Fruit fly (Drosophila melanogaster): ENCODE measurements around the gene Glyp.

Gene Glyp

DNA sequence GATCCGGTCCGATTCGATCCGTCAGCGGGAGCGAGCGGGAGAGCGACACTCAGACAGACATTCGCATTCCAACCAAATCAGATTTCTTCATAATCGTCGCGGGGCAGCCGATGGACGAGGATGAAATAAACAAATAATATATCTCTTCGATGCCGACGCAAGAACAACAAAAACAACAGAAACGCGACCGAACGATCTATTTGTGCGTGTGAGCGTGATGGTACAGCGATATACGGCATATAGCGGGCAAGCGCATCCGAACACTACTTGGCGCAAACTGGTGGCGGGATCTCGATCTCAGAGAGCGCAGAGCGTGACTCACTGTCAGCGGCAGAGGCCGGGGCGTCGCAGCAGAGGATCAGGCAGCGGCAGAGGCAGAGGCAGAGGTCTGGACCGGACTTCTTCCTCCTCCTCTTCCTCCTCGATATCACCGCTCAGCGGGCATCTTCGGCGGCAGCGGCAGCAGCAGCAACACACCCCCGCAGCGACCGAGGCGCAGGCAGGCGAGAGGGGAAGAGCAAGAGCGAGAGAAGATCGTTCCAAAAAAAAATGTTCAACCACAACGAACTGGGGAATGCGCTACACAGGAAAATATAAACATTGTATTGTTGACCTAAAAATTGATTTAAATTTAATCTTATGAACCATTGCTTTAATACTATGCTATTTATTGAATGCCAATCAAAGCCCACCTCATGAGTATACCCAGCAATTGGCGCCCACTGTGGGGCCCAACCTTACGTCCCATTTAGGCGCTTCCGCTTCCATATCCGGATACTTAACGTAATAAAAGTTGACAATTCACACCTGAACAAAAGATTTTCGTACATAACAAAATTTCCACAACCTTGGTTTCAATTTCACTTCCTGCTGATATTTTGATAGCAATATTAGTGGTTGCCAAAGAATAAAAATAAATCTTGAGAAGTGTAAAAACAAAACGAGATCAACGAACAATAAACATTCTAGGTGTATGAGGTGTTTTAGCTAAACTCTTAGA is 30.9 kb downstream of the Glyp start:
- TF ChIP-seq CG8478 (optimal IDR thresholded peaks at IDR 0.05) (no peak), CTCF (optimal IDR thresholded peaks at IDR 0.05) (no peak)

DNA sequence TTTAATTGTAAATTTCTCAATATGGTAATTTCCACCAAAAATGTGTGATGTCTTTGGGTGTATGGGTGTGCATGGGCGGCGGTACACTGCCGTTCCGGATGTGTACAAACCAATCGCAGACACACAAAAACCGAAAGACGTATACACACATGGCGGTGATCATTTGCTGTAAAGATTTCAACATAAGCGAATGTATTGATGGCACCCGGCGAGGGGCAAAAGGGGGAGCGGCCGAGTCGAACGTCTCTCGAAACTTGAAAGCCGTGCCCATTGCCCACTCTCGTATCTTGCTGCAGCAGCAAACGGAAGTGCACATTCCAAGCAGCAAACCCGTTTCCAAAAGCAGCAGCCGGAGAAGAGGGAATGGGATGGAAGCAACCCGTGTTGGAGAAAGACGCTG is 31.7 kb downstream of the Glyp start:
- TF ChIP-seq CG8478 (optimal IDR thresholded peaks at IDR 0.05) (no peak), CTCF (optimal IDR thresholded peaks at IDR 0.05) (no peak)

DNA sequence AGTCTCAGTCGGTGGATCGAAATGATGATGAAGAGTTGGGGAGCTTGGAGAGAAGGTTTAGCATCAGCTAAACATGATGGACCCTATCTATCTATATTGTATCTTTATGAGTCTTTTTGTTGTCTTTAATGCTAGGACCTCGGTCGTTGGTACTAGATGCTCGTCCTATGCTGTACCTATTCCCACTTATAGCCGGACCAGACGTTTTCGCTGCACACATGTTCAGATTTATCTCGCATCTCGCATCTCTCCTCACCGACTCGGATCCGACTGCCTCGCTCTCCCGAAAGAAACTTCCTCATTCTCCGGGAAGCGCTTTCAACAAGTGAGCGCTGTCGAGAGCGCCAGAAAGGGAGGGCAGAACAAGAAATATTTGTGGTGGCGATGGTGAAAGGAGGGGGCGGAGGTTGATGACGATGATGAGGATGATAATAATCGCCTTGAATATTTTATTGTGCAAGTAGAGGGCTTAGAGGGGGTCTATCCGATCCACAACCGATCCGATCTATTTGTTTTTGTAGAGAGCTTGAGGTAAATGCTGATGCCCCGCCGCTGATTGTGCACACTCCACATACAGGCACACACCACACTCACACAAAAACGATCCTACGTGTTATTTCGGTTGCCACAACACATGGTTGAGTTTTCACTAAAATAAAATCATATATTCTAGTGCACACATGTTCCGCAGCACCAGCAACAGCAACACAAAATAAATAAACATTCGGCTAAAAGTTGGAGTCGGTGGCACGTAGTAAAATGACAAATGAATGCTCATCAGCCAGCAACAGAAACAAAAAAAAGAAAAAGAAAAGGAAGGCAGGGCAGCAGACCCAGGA is 32.3 kb downstream of the Glyp start:
- no peak for TF ChIP-seq CTCF (optimal IDR thresholded peaks at IDR 0.05)
- TF ChIP-seq CG8478 (optimal IDR thresholded peaks at IDR 0.05) = no peak

DNA sequence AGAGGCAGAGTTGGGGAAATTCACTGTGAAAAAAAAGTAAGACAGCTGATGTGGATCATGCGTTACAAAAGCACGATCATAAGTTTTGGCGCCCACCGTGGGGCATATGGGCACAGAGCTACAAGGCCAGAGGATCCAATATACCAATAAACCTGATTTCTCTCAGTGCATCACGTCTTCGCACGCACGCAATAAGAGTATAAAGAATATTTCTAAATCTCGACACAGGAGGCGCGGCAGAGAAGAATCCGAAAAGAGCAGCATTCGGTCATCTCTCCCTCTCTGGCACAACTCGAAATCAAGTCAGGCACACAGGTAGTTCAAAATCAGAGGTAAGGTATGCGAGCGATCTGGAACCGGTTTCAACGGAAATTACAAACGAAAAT is 32.9 kb downstream of the Glyp start:
- no peak for TF ChIP-seq CTCF (optimal IDR thresholded peaks at IDR 0.05)
- no peak for TF ChIP-seq CG8478 (optimal IDR thresholded peaks at IDR 0.05)

DNA sequence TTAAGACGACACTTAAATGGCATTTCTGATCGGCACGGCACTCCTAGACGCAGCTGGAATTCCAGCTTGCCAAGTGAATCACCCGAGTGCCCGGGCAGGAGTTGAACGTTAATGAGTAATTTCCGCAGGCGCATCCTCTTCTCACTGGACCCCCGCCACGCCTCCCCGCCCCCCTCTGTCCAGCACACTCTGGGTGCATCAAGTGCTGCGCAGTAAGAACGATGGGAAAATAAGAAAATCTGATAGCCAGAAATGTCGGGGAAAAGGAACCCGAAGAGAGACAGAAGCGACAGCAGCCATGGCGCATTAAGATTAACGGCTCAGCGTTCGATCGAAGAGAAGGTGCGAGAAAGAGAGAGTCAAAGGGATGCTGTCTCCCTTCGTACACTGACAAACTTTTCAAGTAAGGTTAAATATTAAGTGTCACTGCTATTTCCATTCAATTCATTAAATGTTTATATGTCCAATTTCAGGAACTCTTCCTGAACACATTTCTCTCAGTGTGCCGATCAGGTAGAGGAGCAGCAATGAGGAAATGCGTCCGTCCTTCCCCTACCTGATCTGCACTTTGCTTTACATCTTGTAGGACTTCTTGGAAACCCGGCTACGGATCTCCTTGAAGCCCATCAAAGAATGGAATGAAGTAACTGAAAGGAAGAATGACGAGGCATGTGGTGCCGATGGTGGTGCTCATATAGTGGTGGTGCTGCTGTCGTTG is 34.1 kb downstream of the Glyp start:
- TF ChIP-seq CG8478 (optimal IDR thresholded peaks at IDR 0.05) = no peak
- TF ChIP-seq CTCF (optimal IDR thresholded peaks at IDR 0.05) = no peak

DNA sequence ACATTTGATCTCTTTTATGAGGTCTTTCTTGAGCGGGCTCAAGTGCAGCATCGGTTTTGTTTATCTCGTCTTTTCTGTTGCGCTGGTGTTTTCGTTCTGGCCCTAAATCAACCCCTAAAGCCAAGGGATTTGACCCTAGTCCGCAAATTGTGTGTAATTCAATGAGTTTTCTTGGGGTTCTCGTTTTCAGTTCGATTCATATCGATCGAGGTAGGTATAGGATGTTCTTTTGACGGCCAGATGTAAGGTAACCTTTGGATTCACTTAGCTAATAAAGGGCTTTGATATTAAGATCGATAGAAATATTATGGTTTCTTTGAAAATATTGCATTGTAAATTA is 34.6 kb downstream of the Glyp start:
- no peak for TF ChIP-seq CTCF (optimal IDR thresholded peaks at IDR 0.05)
- TF ChIP-seq CG8478 (optimal IDR thresholded peaks at IDR 0.05) = no peak

dm6 chr2L:2165864-2166263 is 35.3 kb downstream of the Glyp start:
- TF ChIP-seq CG8478 (optimal IDR thresholded peaks at IDR 0.05) (no peak), CTCF (optimal IDR thresholded peaks at IDR 0.05) (no peak)

dm6 chr2L:2166958-2167707 is 36.5 kb downstream of the Glyp start:
- no peak for TF ChIP-seq CG8478 (optimal IDR thresholded peaks at IDR 0.05)
- no peak for TF ChIP-seq CTCF (optimal IDR thresholded peaks at IDR 0.05)

dm6 chr2L:2168184-2168893 is 37.7 kb downstream of the Glyp start:
- TF ChIP-seq CTCF (optimal IDR thresholded peaks at IDR 0.05) (no peak), CG8478 (optimal IDR thresholded peaks at IDR 0.05) (no peak)

DNA sequence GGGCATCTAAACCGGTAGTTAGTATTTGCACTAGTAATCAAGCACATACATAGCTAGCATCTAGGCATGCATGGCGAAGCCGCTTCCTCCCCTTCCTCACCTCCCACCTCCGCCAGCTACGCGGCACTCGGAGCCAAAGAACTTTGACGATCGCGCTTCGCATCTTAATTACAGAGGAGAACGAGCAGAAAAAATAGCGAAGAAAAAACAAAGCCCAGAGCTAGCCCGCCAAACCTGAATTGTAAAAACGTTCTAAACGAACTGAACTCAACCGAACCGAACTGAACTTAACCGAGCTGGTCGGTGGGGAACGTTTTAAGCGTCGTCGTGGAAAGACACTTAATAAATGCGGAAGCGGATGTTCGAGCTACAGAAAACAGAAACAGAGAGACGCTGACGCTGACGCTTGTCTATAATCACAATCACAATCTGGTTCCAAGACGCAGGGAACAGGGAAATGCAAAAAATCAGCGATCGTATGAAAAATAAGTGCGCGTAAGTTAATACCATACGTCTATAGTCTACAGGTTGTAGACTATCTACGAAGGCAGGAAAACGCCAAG is 38.4 kb downstream of the Glyp start:
- TF ChIP-seq CTCF (optimal IDR thresholded peaks at IDR 0.05) (no peak), CG8478 (optimal IDR thresholded peaks at IDR 0.05) (no peak)

DNA sequence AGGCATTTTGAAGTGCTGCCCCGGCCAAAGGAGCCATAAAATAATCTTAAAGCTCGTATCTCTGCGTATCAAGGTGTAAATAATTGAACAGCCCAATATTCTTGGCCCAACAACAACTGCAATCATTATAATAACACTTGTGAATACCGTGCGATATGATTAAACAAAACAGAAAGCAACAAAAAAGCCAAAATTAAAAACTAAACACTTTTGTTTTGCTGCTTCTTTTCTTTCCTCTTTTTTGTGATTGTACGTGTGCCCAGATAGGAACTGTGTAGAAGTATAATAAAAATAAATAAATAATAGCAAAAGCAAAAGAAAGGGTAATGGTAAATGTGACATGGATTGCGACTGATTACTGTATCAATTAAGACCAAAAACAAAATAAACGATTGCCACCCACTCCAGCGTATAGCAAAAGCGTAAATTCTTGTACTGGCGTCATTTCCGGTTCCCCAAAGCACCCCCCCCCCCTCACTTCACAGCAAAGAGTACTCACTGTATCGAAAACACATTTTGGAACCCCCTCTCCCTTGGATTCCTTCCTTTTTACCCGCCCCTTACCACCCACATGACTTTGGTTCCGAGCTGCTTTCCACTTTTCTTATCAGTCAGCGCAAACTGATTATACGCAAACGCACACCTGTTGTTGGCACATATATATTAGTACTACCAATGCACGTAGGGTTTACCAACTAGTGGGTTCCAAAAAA is 40.9 kb downstream of the Glyp start:
- TF ChIP-seq CG8478 (optimal IDR thresholded peaks at IDR 0.05) (no peak), CTCF (optimal IDR thresholded peaks at IDR 0.05) (no peak)

DNA sequence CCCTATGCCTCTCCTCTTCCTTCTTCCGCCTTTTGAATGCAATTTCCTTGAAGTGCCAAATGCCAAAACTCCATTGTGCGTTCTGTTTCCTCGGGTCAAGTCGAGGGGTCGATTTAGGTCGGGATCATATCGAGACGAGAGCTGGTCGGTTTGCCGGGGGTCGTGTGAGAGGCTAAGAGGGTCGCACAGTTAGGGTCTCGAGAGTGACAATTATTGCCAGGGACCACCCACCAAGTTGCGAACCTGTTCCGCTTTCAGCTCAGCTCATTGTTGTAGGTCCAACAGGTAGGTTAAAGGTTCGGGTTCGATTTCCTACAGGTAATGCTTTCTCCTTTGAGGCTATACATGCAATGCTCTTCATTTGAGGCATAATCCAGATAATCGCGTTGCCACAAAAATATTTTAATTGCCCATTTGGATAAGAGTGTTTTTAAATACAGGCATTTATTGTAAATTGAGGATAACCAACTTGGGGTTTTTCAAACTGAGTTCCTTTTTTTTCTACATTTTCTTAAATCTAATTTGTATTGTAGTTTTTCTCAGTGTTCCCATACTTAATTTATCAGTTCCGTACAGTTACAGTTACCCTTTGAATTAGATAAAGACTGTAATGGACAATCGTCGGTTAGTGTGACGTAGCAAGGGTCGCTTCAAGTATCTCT is 42.0 kb downstream of the Glyp start:
- no peak for TF ChIP-seq CTCF (optimal IDR thresholded peaks at IDR 0.05)
- TF ChIP-seq CG8478 (optimal IDR thresholded peaks at IDR 0.05) = no peak

Measured in S2 (cell line).